Fruit fly (Drosophila melanogaster): Measurements from ENCODE around the gene CG6125.
A peak's percentile ranks its signal among the peaks of the same experiment; 100 is the strongest.

Gene CG6125

dm6 chr3R:15437458-15438414, 30.9 kb upstream of the CG6125 start:
- TF ChIP-seq Myc (optimal IDR thresholded peaks at IDR 0.05) (peak; percentile 58), psq (GFP tag; optimal IDR thresholded peaks at IDR 0.05) (peak; percentile 23), OdsH (GFP tag; optimal IDR thresholded peaks at IDR 0.05) (no peak), fru (GFP tag; optimal IDR thresholded peaks at IDR 0.05) (peak; percentile 31)

dm6 chr3R:15436799-15437198, 29.9 kb upstream of the CG6125 start:
- TF ChIP-seq Hnf4 (GFP tag; optimal IDR thresholded peaks at IDR 0.05) = no peak
- TF ChIP-seq Sp1 (GFP tag; optimal IDR thresholded peaks at IDR 0.05) = no peak
- no peak for TF ChIP-seq sv (GFP tag; optimal IDR thresholded peaks at IDR 0.05)
- TF ChIP-seq Hr78 (GFP tag; optimal IDR thresholded peaks at IDR 0.05) = no peak
- TF ChIP-seq usp (GFP tag; optimal IDR thresholded peaks at IDR 0.05) = no peak
- TF ChIP-seq CG9705 (GFP tag; optimal IDR thresholded peaks at IDR 0.05) = no peak
- no peak for TF ChIP-seq dl (GFP tag; optimal IDR thresholded peaks at IDR 0.05; ENCODE audit: insufficient read depth in 1 of 2, partially characterized antibody in 2 of 2)
- TF ChIP-seq Mio (GFP tag; optimal IDR thresholded peaks at IDR 0.05) = no peak
- no peak for TF ChIP-seq Hr83 (GFP tag; optimal IDR thresholded peaks at IDR 0.05; ENCODE audit: poor library complexity, severe bottlenecking)
- TF ChIP-seq fru (GFP tag; optimal IDR thresholded peaks at IDR 0.05) = no peak
- no peak for TF ChIP-seq CrebA (GFP tag; optimal IDR thresholded peaks at IDR 0.05; ENCODE audit: borderline replicate concordance)
- TF ChIP-seq Myc (optimal IDR thresholded peaks at IDR 0.05) = no peak
- TF ChIP-seq Vsx2 (GFP tag; optimal IDR thresholded peaks at IDR 0.05; ENCODE audit: partially characterized antibody) = no peak
- no peak for TF ChIP-seq dmrt93B (GFP tag; optimal IDR thresholded peaks at IDR 0.05)
- TF ChIP-seq h (GFP tag; optimal IDR thresholded peaks at IDR 0.05) = no peak
- TF ChIP-seq Jra (GFP tag; optimal IDR thresholded peaks at IDR 0.05) = no peak
- no peak for TF ChIP-seq woc (GFP tag; optimal IDR thresholded peaks at IDR 0.05)

dm6 chr3R:15434676-15435075, 27.8 kb upstream of the CG6125 start, which contains the start of gene CG6118:
CG6118 (minus strand) TSS chr3R:15434738.
- TF ChIP-seq GATAd (GFP tag; optimal IDR thresholded peaks at IDR 0.05) (no peak), psq (GFP tag; optimal IDR thresholded peaks at IDR 0.05) (peak; percentile 10)

dm6 chr3R:15433340-15433945, 26.6 kb upstream of the CG6125 start:
- TF ChIP-seq sv (GFP tag; optimal IDR thresholded peaks at IDR 0.05) (no peak), brk (GFP tag; optimal IDR thresholded peaks at IDR 0.05) (no peak), dmrt93B (GFP tag; optimal IDR thresholded peaks at IDR 0.05) (no peak), jim (GFP tag; optimal IDR thresholded peaks at IDR 0.05) (no peak), HLH106 (tag; optimal IDR thresholded peaks at IDR 0.05) (no peak), Hr83 (GFP tag; optimal IDR thresholded peaks at IDR 0.05; ENCODE audit: poor library complexity, severe bottlenecking) (no peak), lola (GFP tag; optimal IDR thresholded peaks at IDR 0.05) (no peak), ey (GFP tag; optimal IDR thresholded peaks at IDR 0.05) (no peak), h (GFP tag; optimal IDR thresholded peaks at IDR 0.05) (no peak), rgr (GFP tag; optimal IDR thresholded peaks at IDR 0.05) (no peak), Dif (GFP tag; optimal IDR thresholded peaks at IDR 0.05; ENCODE audit: partially characterized antibody) (no peak), Jra (GFP tag; optimal IDR thresholded peaks at IDR 0.05) (no peak), Mio (GFP tag; optimal IDR thresholded peaks at IDR 0.05) (no peak), tai (GFP tag; optimal IDR thresholded peaks at IDR 0.05) (no peak)

- no peak for TF ChIP-seq Rel (GFP tag; optimal IDR thresholded peaks at IDR 0.05)
- TF ChIP-seq Rel (tag; optimal IDR thresholded peaks at IDR 0.05) = no peak
- no peak for TF ChIP-seq Hnf4 (GFP tag; optimal IDR thresholded peaks at IDR 0.05)
- TF ChIP-seq Myc (optimal IDR thresholded peaks at IDR 0.05) = no peak
- no peak for TF ChIP-seq jim (GFP tag; optimal IDR thresholded peaks at IDR 0.05)
- no peak for TF ChIP-seq dl (GFP tag; optimal IDR thresholded peaks at IDR 0.05; ENCODE audit: insufficient read depth in 1 of 2, partially characterized antibody in 2 of 2)
- TF ChIP-seq CG32264 (GFP tag; optimal IDR thresholded peaks at IDR 0.05) = no peak
- no peak for TF ChIP-seq Sp1 (GFP tag; optimal IDR thresholded peaks at IDR 0.05)
- TF ChIP-seq usp (GFP tag; optimal IDR thresholded peaks at IDR 0.05) = no peak
- no peak for TF ChIP-seq dsf (GFP tag; optimal IDR thresholded peaks at IDR 0.05; ENCODE audit: borderline replicate concordance)
- no peak for TF ChIP-seq Dfd (GFP tag; optimal IDR thresholded peaks at IDR 0.05)
- TF ChIP-seq fru (GFP tag; optimal IDR thresholded peaks at IDR 0.05) = no peak
- TF ChIP-seq Vsx2 (GFP tag; optimal IDR thresholded peaks at IDR 0.05; ENCODE audit: partially characterized antibody) = no peak
- no peak for TF ChIP-seq Hr83 (GFP tag; optimal IDR thresholded peaks at IDR 0.05; ENCODE audit: poor library complexity, severe bottlenecking)
- TF ChIP-seq lola (GFP tag; optimal IDR thresholded peaks at IDR 0.05) = no peak
- TF ChIP-seq pan (optimal IDR thresholded peaks at IDR 0.05) = no peak
- TF ChIP-seq CG9705 (GFP tag; optimal IDR thresholded peaks at IDR 0.05) = no peak
Observed at dm6 chr3R:15431142-15431541, 24.3 kb upstream of the CG6125 start.

All from whole organism, wandering third instar larva.